Fruit fly (Drosophila melanogaster): ENCODE measurements around the gene CG14414.

The CG14414 gene

dm6 chrX:14612302-14612701 is 31.9 kb downstream of the CG14414 start (continued):
- TF ChIP-seq CG13424 (tag; optimal IDR thresholded peaks at IDR 0.05) (peak; percentile 82), Abd-B (GFP tag; optimal IDR thresholded peaks at IDR 0.05) (peak; percentile 72), YL-1 (GFP tag; optimal IDR thresholded peaks at IDR 0.05) (no peak), CG16863 (GFP tag; optimal IDR thresholded peaks at IDR 0.05) (peak; percentile 10), chif (GFP tag; optimal IDR thresholded peaks at IDR 0.05) (peak; percentile 33 to 59), Vsx1 (GFP tag; optimal IDR thresholded peaks at IDR 0.05) (peak; percentile 43), Fer1 (GFP tag; optimal IDR thresholded peaks at IDR 0.05) (peak; percentile 79), ase (GFP tag; IDR thresholded peaks at IDR 0.05) (peak; percentile 82), twi (tag; optimal IDR thresholded peaks at IDR 0.05) (peak; percentile 67), Hr51 (GFP tag; optimal IDR thresholded peaks at IDR 0.05) (peak in 1 of 2 experiments; percentile 83), slou (GFP tag; optimal IDR thresholded peaks at IDR 0.05) (peak; percentile 4), CG12942 (GFP tag; optimal IDR thresholded peaks at IDR 0.05) (peak; percentile 58), Max (GFP tag; optimal IDR thresholded peaks at IDR 0.05) (peak; percentile 34), CG2199 (GFP tag; IDR thresholded peaks at IDR 0.05) (peak; percentile 68; the same call in 1 of the 3 replicates), CG10543 (GFP tag; optimal IDR thresholded peaks at IDR 0.05) (no peak), gem (tag; optimal IDR thresholded peaks at IDR 0.05) (peak; percentile 89), CG9817 (tag; optimal IDR thresholded peaks at IDR 0.05) (peak; percentile 62), gcm2 (GFP tag; optimal IDR thresholded peaks at IDR 0.05) (no peak), CG12071 (GFP tag; optimal IDR thresholded peaks at IDR 0.05) (peak; percentile 59), tna (GFP tag; IDR thresholded peaks at IDR 0.05; ENCODE audit: partially characterized antibody) (no peak), Bgb (GFP tag; IDR thresholded peaks at IDR 0.05; ENCODE audit: partially characterized antibody) (no peak), dm (GFP tag; optimal IDR thresholded peaks at IDR 0.05) (no peak), Pdp1 (GFP tag; optimal IDR thresholded peaks at IDR 0.05) (peak; percentile 10 to 46), CkIIα-i1 (GFP tag; IDR thresholded peaks at IDR 0.05) (no peak), Sry-δ (GFP tag; optimal IDR thresholded peaks at IDR 0.05) (no peak)

DNA sequence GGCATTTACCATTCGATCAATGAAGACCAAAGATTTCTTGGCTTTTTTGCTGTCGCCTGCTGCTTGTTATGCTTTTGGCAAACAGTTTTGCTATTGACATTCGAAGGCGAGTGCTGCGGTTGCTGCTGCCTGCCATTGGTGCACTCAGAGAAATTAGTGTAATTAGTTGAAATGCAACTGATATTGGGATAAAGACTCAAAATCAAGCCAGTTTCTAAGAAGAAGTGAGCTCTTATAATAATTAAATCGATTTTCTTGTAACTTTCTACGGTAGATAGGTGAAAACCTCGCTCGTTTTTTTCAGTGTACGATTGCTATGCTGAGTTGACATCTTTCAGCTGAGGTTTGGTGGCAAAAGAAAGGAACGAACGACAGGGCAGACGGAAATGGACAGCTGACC is 41.1 kb downstream of the CG14414 start:
- no peak for TF ChIP-seq ap (GFP tag; IDR thresholded peaks at IDR 0.05)
- TF ChIP-seq zfh2 (GFP tag; optimal IDR thresholded peaks at IDR 0.05): no peak
- TF ChIP-seq CG10366 (GFP tag; IDR thresholded peaks at IDR 0.05): no peak
- TF ChIP-seq zfh1 (GFP tag; IDR thresholded peaks at IDR 0.05): no peak
- peak; percentile 29 for TF ChIP-seq CG11504 (tag; optimal IDR thresholded peaks at IDR 0.05)
- peak; percentile 33 for TF ChIP-seq CG2712 (tag; optimal IDR thresholded peaks at IDR 0.05)
- no peak for TF ChIP-seq CG8924 (tag; optimal IDR thresholded peaks at IDR 0.05)
- TF ChIP-seq CG13123 (GFP tag; optimal IDR thresholded peaks at IDR 0.05): no peak
- no peak for TF ChIP-seq prd (optimal IDR thresholded peaks at IDR 0.05)
- TF ChIP-seq prd (GFP tag; IDR thresholded peaks at IDR 0.05): peak; percentile 52; the same call in 1 of the 3 replicates
- no peak for TF ChIP-seq wdn (GFP tag; IDR thresholded peaks at IDR 0.05)
- TF ChIP-seq ttk (GFP tag; IDR thresholded peaks at IDR 0.05): no peak
- TF ChIP-seq fd3F (GFP tag; optimal IDR thresholded peaks at IDR 0.05): no peak
- no peak for TF ChIP-seq dmrt11E (tag; optimal IDR thresholded peaks at IDR 0.05)
- no peak for TF ChIP-seq Meics (GFP tag; optimal IDR thresholded peaks at IDR 0.05)
- TF ChIP-seq ara (GFP tag; IDR thresholded peaks at IDR 0.05): 0 out of 2 replicates have a peak, but pooled peaks have one; percentile 9
- no peak for TF ChIP-seq CG12104 (GFP tag; optimal IDR thresholded peaks at IDR 0.05)
- no peak for TF ChIP-seq CG17568 (GFP tag; optimal IDR thresholded peaks at IDR 0.05)
- TF ChIP-seq phol (tag; optimal IDR thresholded peaks at IDR 0.05): peak; percentile 16
- 0 out of 2 replicates have a peak, but pooled peaks have one; percentile 17 for TF ChIP-seq vvl (GFP tag; IDR thresholded peaks at IDR 0.05)
- TF ChIP-seq CG16779 (GFP tag; IDR thresholded peaks at IDR 0.05): no peak
- TF ChIP-seq sens (GFP tag): peak; percentile 18
- peak; percentile 36 for TF ChIP-seq CG1603 (tag; optimal IDR thresholded peaks at IDR 0.05)
- TF ChIP-seq da (GFP tag; optimal IDR thresholded peaks at IDR 0.05): no peak
- peak; percentile 12 for TF ChIP-seq grau (tag; optimal IDR thresholded peaks at IDR 0.05)
- no peak for TF ChIP-seq luna (GFP tag; optimal IDR thresholded peaks at IDR 0.05)
- TF ChIP-seq Aef1 (GFP tag; IDR thresholded peaks at IDR 0.05): no peak

All from whole organism, embryonic.